Worm (Caenorhabditis elegans): Measurements from ENCODE around the gene ttr-19.

DNA sequence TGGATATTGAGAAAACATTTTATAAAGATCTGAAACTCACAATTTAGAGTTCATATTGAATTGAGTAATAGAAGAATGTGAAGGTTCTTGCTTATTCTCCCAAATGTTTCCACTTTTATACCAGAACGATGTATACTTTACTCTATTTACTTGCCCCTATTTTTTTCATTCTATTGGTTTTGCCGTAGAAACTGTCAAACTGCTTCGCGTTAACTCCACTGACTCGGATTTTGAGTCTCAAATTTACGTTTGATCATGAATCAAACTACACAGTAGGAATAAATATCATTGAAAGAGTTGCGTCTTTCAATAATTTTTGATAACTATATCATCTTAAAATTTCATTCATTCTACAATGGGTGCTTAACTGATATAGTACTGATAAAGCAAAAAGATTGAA, 12.6 kb upstream of the ttr-19 start, which contains the start of gene fipr-8:
- TF ChIP-seq dmd-4 (tag; optimal IDR thresholded peaks at IDR 0.05) (no peak), nhr-237 (tag; optimal IDR thresholded peaks at IDR 0.05) (no peak), zag-1 (tag; optimal IDR thresholded peaks at IDR 0.05) (no peak), ceh-82 (tag; optimal IDR thresholded peaks at IDR 0.05) (no peak), egl-27 (tag; optimal IDR thresholded peaks at IDR 0.05) (no peak)
